Worm (Caenorhabditis elegans): ENCODE measurements around the gene col-140.

col-140 gene

DNA sequence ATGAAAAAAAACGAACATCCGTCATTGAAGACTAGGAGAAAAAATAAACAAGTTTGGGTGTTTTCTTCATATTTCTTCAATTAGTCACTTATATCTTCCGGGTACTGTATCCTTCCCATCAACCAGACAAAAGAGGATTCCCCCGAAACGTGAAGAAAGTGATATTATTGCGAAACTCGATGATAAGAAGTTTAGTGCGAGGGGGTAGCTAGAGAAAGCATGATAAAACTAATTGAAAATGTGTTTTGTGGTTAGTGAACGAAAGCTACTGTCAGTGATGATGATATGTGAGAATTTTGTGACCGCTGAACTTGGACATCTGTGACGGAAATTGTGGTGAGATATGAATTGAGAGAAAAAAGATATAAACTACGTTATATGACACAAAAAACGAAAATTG is 13.7 kb downstream of the col-140 start (continued):
- TF ChIP-seq ctbp-1 (GFP tag; IDR thresholded peaks at IDR 0.05) (no peak), mxl-3 (GFP tag; optimal IDR thresholded peaks at IDR 0.05) (peak; percentile 85), ces-1 (GFP tag; optimal IDR thresholded peaks at IDR 0.05) (no peak), madf-5 (GFP tag; IDR thresholded peaks at IDR 0.05) (no peak), T26A8.4 (GFP tag; IDR thresholded peaks at IDR 0.05) (no peak), F44E2.7 (GFP tag; IDR thresholded peaks at IDR 0.05) (no peak), lin-1 (GFP tag; IDR thresholded peaks at IDR 0.05) (peak; percentile 19; the same call in 1 of the 2 replicates), egl-43 (GFP tag; IDR thresholded peaks at IDR 0.05) (no peak), skn-1 (tag; optimal IDR thresholded peaks at IDR 0.05) (no peak), sdz-12 (GFP tag; optimal IDR thresholded peaks at IDR 0.05) (no peak), ZK337.2 (GFP tag; IDR thresholded peaks at IDR 0.05) (no peak), dve-1 (tag; optimal IDR thresholded peaks at IDR 0.05; ENCODE audit: insufficient read depth) (peak; percentile 65), hlh-11 (tag; optimal IDR thresholded peaks at IDR 0.05) (peak; percentile 86), daf-16 (GFP tag; optimal IDR thresholded peaks at IDR 0.05) (no peak), daf-16 (tag; optimal IDR thresholded peaks at IDR 0.05) (peak; percentile 31), mep-1 (tag; optimal IDR thresholded peaks at IDR 0.05) (peak; percentile 25), mes-2 (tag; optimal IDR thresholded peaks at IDR 0.05; ENCODE audit: poor library complexity, severe bottlenecking) (peak; percentile 39), D1046.2 (GFP tag; IDR thresholded peaks at IDR 0.05) (no peak), ztf-7 (tag; optimal IDR thresholded peaks at IDR 0.05) (no peak), Y5F2A.4 (GFP tag; optimal IDR thresholded peaks at IDR 0.05) (no peak), lir-3 (tag; optimal IDR thresholded peaks at IDR 0.05) (no peak), unc-39 (tag; optimal IDR thresholded peaks at IDR 0.05) (no peak), hif-1 (tag; optimal IDR thresholded peaks at IDR 0.05) (no peak), nhr-48 (tag; optimal IDR thresholded peaks at IDR 0.05) (peak; percentile 86), ceh-20 (GFP tag; IDR thresholded peaks at IDR 0.05) (peak; percentile 60; the same call in 1 of the 2 replicates), cey-2 (tag; optimal IDR thresholded peaks at IDR 0.05; ENCODE audit: borderline replicate concordance, insufficient read depth) (peak; percentile 89), nhr-11 (tag; optimal IDR thresholded peaks at IDR 0.05) (no peak), Y75B8A.6 (GFP tag; IDR thresholded peaks at IDR 0.05) (no peak), lin-39 (tag; optimal IDR thresholded peaks at IDR 0.05) (no peak), dmd-6 (GFP tag; IDR thresholded peaks at IDR 0.05) (peak; percentile 86)

DNA sequence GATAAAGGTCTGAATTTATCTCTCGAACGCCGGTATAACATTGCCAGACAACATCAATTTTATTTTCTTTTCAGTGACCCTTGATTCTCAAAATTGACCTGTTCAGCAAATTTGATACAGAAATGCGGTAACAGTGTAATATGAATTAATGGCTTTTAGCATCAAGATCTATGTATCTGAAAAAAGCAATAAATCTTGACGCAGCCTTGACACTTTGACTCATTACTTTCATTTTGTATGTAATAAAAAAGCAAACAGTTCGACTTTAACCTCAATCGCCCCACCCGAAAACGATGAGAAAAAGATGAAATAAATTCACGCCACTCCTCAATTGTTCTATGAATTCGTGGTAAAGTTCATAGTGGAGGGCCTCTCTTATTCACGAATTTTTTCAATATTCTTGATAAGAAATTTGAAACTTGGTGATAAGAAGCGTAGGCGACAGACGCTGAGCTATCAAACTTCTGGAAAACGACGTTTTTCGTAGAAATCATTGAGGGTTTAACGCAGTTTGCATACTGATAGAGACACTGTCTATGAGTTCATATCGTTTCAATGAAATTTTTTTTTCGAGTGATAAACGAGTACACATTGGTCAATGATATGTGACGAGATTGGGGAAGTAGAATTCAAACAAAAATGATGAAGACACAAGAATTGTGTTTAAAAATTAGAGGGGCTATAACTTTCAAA is 15.0 kb downstream of the col-140 start:
- no peak for TF ChIP-seq snpc-1.2 (GFP tag; IDR thresholded peaks at IDR 0.05)
- TF ChIP-seq aha-1 (tag) = peak; percentile 7
- TF ChIP-seq mdl-1 (tag; optimal IDR thresholded peaks at IDR 0.05) = no peak
- no peak for TF ChIP-seq T26A8.4 (GFP tag; IDR thresholded peaks at IDR 0.05)
- TF ChIP-seq daf-16 (GFP tag; optimal IDR thresholded peaks at IDR 0.05) = no peak
- TF ChIP-seq daf-16 (tag; optimal IDR thresholded peaks at IDR 0.05) = peak; percentile 43
- no peak for TF ChIP-seq unc-39 (tag; optimal IDR thresholded peaks at IDR 0.05)
- TF ChIP-seq ceh-28 (tag; optimal IDR thresholded peaks at IDR 0.05) = no peak
- no peak for TF ChIP-seq set-16 (GFP tag; IDR thresholded peaks at IDR 0.05)
- TF ChIP-seq nhr-48 (tag; optimal IDR thresholded peaks at IDR 0.05) = peak; percentile 56
- TF ChIP-seq pqm-1 (tag; optimal IDR thresholded peaks at IDR 0.05) = peak; percentile 75
- no peak for TF ChIP-seq aly-2 (tag; optimal IDR thresholded peaks at IDR 0.05)
- no peak for TF ChIP-seq spr-1 (tag; optimal IDR thresholded peaks at IDR 0.05)
- no peak for TF ChIP-seq dpl-1 (GFP tag; optimal IDR thresholded peaks at IDR 0.05)
- TF ChIP-seq dmd-6 (GFP tag; IDR thresholded peaks at IDR 0.05) = peak; percentile 92
- no peak for TF ChIP-seq nhr-77 (tag; optimal IDR thresholded peaks at IDR 0.05)
- TF ChIP-seq R02D3.7 (tag; optimal IDR thresholded peaks at IDR 0.05) = no peak
- peak; percentile 77 for TF ChIP-seq hlh-11 (tag; optimal IDR thresholded peaks at IDR 0.05)
- TF ChIP-seq nhr-102 (tag; optimal IDR thresholded peaks at IDR 0.05) = peak; percentile 38
- no peak for TF ChIP-seq madf-5 (GFP tag; IDR thresholded peaks at IDR 0.05)
- TF ChIP-seq daf-8 (GFP tag; IDR thresholded peaks at IDR 0.05) = no peak
- no peak for TF ChIP-seq hlh-30 (tag; optimal IDR thresholded peaks at IDR 0.05; ENCODE audit: insufficient read depth)
- TF ChIP-seq unc-62 (GFP tag; optimal IDR thresholded peaks at IDR 0.05 in 1 of 2) = no peak
- TF ChIP-seq unc-62 (tag; optimal IDR thresholded peaks at IDR 0.05) = no peak
- no peak for TF ChIP-seq mxl-3 (GFP tag; optimal IDR thresholded peaks at IDR 0.05)
- no peak for TF ChIP-seq lin-38 (GFP tag; IDR thresholded peaks at IDR 0.05)
- no peak for TF ChIP-seq pha-4 (GFP tag; IDR thresholded peaks at IDR 0.05)
- no peak for TF ChIP-seq pha-4 (tag; optimal IDR thresholded peaks at IDR 0.05)
- TF ChIP-seq zip-2 (tag; optimal IDR thresholded peaks at IDR 0.05) = no peak

Measured in whole organism, L4 larva.